Fruit fly (Drosophila melanogaster) S2 (cell line): Measurements from ENCODE around the gene CG5966.

Source experiments
- CG8478 ChIP-seq: fragments of >200 bp; optimal IDR thresholded peaks from 2 replicates; lab custom pipeline; 2018
- CTCF ChIP-seq, 2 experiments: fragments of >200 bp; optimal IDR thresholded peaks; 2 replicates each; lab custom pipeline; 2018

dm6 chrX:5989368-5989767 is 777 bp downstream of the CG5966 start:
- TF ChIP-seq CG8478 (lab: Kevin White, UChicago) (no peak), CTCF (optimal IDR thresholded peaks at IDR 0.05; lab: Kevin White, UChicago) (no peak)
